Worm (Caenorhabditis elegans) whole organism, L4/young adult: ENCODE results near the gene ltah-1.2.

Experiments used
- W03F9.2 ChIP-seq: fragments of 150-350 bp; optimal IDR thresholded peaks from 2 replicates; lab custom pipeline; 2014; ENCODE audit warnings: missing biosample characterization, missing genetic modification characterization
- dao-5 ChIP-seq: sonication (generic microtip); optimal IDR thresholded peaks from 2 replicates; lab custom pipeline; 2016; ENCODE audit warnings: missing genotype, missing genetic modification characterization, moderate library complexity, missing compliant biosample characterization
- him-1 ChIP-seq: sonication (generic microtip); optimal IDR thresholded peaks from 2 replicates; lab custom pipeline; 2016; ENCODE audit warnings: missing genotype, missing genetic modification reagents, missing genetic modification characterization, missing compliant biosample characterization

ce11 chrIV:3644863-3645378, 32.0 kb upstream of the ltah-1.2 start:
- no peak for TF ChIP-seq him-1
- no peak for TF ChIP-seq dao-5 (tag; lab: Kevin White, UChicago)
- no peak for TF ChIP-seq W03F9.2 (tag; lab: Kevin White, UChicago)
